Fruit fly (Drosophila melanogaster) whole organism, embryonic: ENCODE results near the gene CG5214.

Source experiments
- BtbVII ChIP-seq: fragments of 200-800 bp; sonication (Bioruptor generic); optimal IDR thresholded peaks from 3 replicates; lab custom pipeline; 2017; ENCODE audit warnings: missing biosample characterization, mild to moderate bottlenecking, missing genetic modification characterization
- CG10654 ChIP-seq: fragments of 200-800 bp; sonication (Bioruptor generic); optimal IDR thresholded peaks from 2 replicates; lab custom pipeline; 2016; ENCODE audit warnings: missing biosample characterization, missing genetic modification characterization
- CG12155 ChIP-seq: fragments of 200-800 bp; sonication (Bioruptor generic); optimal IDR thresholded peaks from 3 replicates; lab custom pipeline; 2016; ENCODE audit warnings: missing biosample characterization, missing genetic modification characterization
- CG1233 ChIP-seq: fragments of 200-800 bp; sonication (Bioruptor generic); optimal IDR thresholded peaks from 4 replicates; lab custom pipeline; 2018; ENCODE audit warnings: missing biosample characterization, mild to moderate bottlenecking, missing genetic modification characterization
- CG12391 ChIP-seq: fragments of 200-800 bp; sonication (Bioruptor generic); optimal IDR thresholded peaks from 3 replicates; lab custom pipeline; 2018; ENCODE audit warnings: missing biosample characterization, mild to moderate bottlenecking, missing genetic modification characterization, moderate library complexity
- CG13287 ChIP-seq: fragments of 200-800 bp; sonication (Bioruptor generic); IDR thresholded peaks from 2 replicates; pipeline ENCODE4 v1.3.6; 2022; ENCODE audit warnings: missing biosample characterization, missing genetic modification characterization; ENCODE audit not compliant: partially characterized antibody
- CG14667 ChIP-seq: fragments of 200-800 bp; sonication (Bioruptor generic); IDR thresholded peaks from 2 replicates; pipeline ENCODE4 v1.3.6; 2022; ENCODE audit warnings: missing biosample characterization, missing genetic modification characterization
- CG15479 ChIP-seq: fragments of 200-800 bp; sonication (Bioruptor generic); optimal IDR thresholded peaks from 3 replicates; lab custom pipeline; 2019; ENCODE audit warnings: missing biosample characterization, mild to moderate bottlenecking, missing genetic modification characterization, moderate library complexity
- CG1603 ChIP-seq: fragments of 200-800 bp; sonication (Bioruptor generic); optimal IDR thresholded peaks from 2 replicates; lab custom pipeline; 2019; ENCODE audit warnings: missing biosample characterization, mild to moderate bottlenecking, missing genetic modification characterization, moderate library complexity
- CG17361 ChIP-seq: fragments of 200-800 bp; sonication (Bioruptor generic); IDR thresholded peaks from 3 replicates; pipeline ENCODE4 v1.3.6; 2022; ENCODE audit warnings: missing biosample characterization, missing genetic modification characterization
- CG17612 ChIP-seq: fragments of 200-800 bp; sonication (Bioruptor generic); IDR thresholded peaks from 2 replicates; pipeline ENCODE4 v1.3.6; 2022; ENCODE audit warnings: missing biosample characterization, missing genetic modification characterization
- CG1792 ChIP-seq: fragments of 200-800 bp; sonication (Bioruptor generic); optimal IDR thresholded peaks from 2 replicates; lab custom pipeline; 2016; ENCODE audit warnings: missing biosample characterization, missing genetic modification characterization
- CG30431 ChIP-seq: fragments of 200-800 bp; sonication (Bioruptor generic); optimal IDR thresholded peaks from 2 replicates; lab custom pipeline; 2017; ENCODE audit warnings: missing biosample characterization, missing genetic modification characterization
- CG34422 ChIP-seq: fragments of 200-800 bp; sonication (Bioruptor generic); IDR thresholded peaks from 3 replicates; pipeline ENCODE4 v1.3.6; 2022; ENCODE audit warnings: missing biosample characterization, missing genetic modification characterization
- CG3995 ChIP-seq: fragments of 200-800 bp; sonication (Bioruptor generic); optimal IDR thresholded peaks from 3 replicates; lab custom pipeline; 2016; ENCODE audit warnings: missing biosample characterization, missing genetic modification characterization
- CG6683 ChIP-seq: fragments of 200-800 bp; sonication (Bioruptor generic); optimal IDR thresholded peaks from 2 replicates; lab custom pipeline; 2017; ENCODE audit warnings: missing biosample characterization, mild to moderate bottlenecking, missing genetic modification characterization, missing genetic modification reagents
- CG7372 ChIP-seq: fragments of 200-800 bp; sonication (Bioruptor generic); IDR thresholded peaks from 2 replicates; pipeline ENCODE4 v1.3.6; 2022; ENCODE audit warnings: missing biosample characterization, missing genetic modification characterization
- CG7928 ChIP-seq: fragments of 200-800 bp; sonication (Bioruptor generic); optimal IDR thresholded peaks from 2 replicates; lab custom pipeline; 2017; ENCODE audit warnings: missing biosample characterization, mild to moderate bottlenecking, missing genetic modification characterization
- CG8089 ChIP-seq: fragments of 200-800 bp; sonication (Bioruptor generic); optimal IDR thresholded peaks from 3 replicates; lab custom pipeline; 2016; ENCODE audit warnings: missing biosample characterization, missing genetic modification characterization
- CG8388 ChIP-seq: fragments of 200-800 bp; sonication (Bioruptor generic); optimal IDR thresholded peaks from 2 replicates; lab custom pipeline; 2019; ENCODE audit warnings: missing biosample characterization, mild to moderate bottlenecking, missing genetic modification characterization, moderate library complexity
- CG8765 ChIP-seq: fragments of 200-800 bp; sonication (Bioruptor generic); IDR thresholded peaks from 2 replicates; pipeline ENCODE4 v1.3.6; 2022; ENCODE audit warnings: missing biosample characterization, missing genetic modification characterization
- CG9609 ChIP-seq: fragments of 200-800 bp; sonication (Bioruptor generic); optimal IDR thresholded peaks from 3 replicates; lab custom pipeline; 2016; ENCODE audit warnings: missing biosample characterization, missing genetic modification characterization
- CHES-1-like ChIP-seq: fragments of 200-800 bp; sonication (Bioruptor generic); optimal IDR thresholded peaks from 2 replicates; lab custom pipeline; 2016; ENCODE audit warnings: missing biosample characterization, missing genetic modification characterization
- CrebB ChIP-seq: fragments of 200-800 bp; sonication (Bioruptor generic); optimal IDR thresholded peaks from 3 replicates; lab custom pipeline; 2018; ENCODE audit warnings: missing biosample characterization, mild to moderate bottlenecking, missing genetic modification characterization
- Dp ChIP-seq: fragments of 200-800 bp; sonication (Bioruptor generic); optimal IDR thresholded peaks from 2 replicates; lab custom pipeline; 2018; ENCODE audit warnings: missing biosample characterization, mild to moderate bottlenecking, missing genetic modification characterization, moderate library complexity
- Dref ChIP-seq: fragments of 200-800 bp; sonication (Bioruptor generic); IDR thresholded peaks from 2 replicates; pipeline ENCODE4 v1.3.6; 2022; ENCODE audit warnings: missing biosample characterization, missing genetic modification characterization
- Fer3 ChIP-seq: fragments of 200-800 bp; sonication (Bioruptor generic); optimal IDR thresholded peaks from 2 replicates; lab custom pipeline; 2018; ENCODE audit warnings: missing biosample characterization, mild to moderate bottlenecking, missing genetic modification characterization, moderate library complexity
- HmgZ ChIP-seq: fragments of 200-800 bp; sonication (Bioruptor generic); optimal IDR thresholded peaks from 2 replicates; lab custom pipeline; 2018; ENCODE audit warnings: missing biosample characterization, mild to moderate bottlenecking, missing genetic modification characterization
- Jarid2 ChIP-seq: fragments of 200-800 bp; sonication (Bioruptor generic); optimal IDR thresholded peaks from 3 replicates; lab custom pipeline; 2017; ENCODE audit warnings: mild to moderate bottlenecking, missing biosample characterization, missing genetic modification reagents, missing genetic modification characterization
- Kr ChIP-seq: fragments of 200-800 bp; sonication (Bioruptor generic); optimal IDR thresholded peaks from 2 replicates; lab custom pipeline; 2017; ENCODE audit warnings: missing biosample characterization, mild to moderate bottlenecking, missing genetic modification characterization
- Optix ChIP-seq: fragments of 200-800 bp; sonication (Bioruptor generic); IDR thresholded peaks from 3 replicates; pipeline ENCODE4 v1.3.6; 2022; ENCODE audit warnings: missing biosample characterization, missing genetic modification characterization
- Trl ChIP-seq, 3 experiments: fragments of >200 bp in 2 of 3; fragments of 200-800 bp in 1 of 3; sonication (Bioruptor generic) in 1 of 3; optimal IDR thresholded peaks; 2 replicates in 1 of 3; 3 replicates in 2 of 3; lab custom pipeline; 2016 to 2017; ENCODE audit warnings: missing biosample characterization in 1 of 3, missing genetic modification characterization in 1 of 3
- ap ChIP-seq: fragments of 200-800 bp; sonication (Bioruptor generic); IDR thresholded peaks from 2 replicates; pipeline ENCODE4 v1.3.6; 2022; ENCODE audit warnings: missing biosample characterization, missing genetic modification characterization
- ash1 ChIP-seq: fragments of 200-800 bp; sonication (Bioruptor generic); optimal IDR thresholded peaks from 2 replicates; lab custom pipeline; 2018; ENCODE audit warnings: missing biosample characterization, mild to moderate bottlenecking, missing genetic modification characterization
- bigmax ChIP-seq: fragments of 200-800 bp; sonication (Bioruptor generic); optimal IDR thresholded peaks from 2 replicates; lab custom pipeline; 2018; ENCODE audit warnings: missing biosample characterization, mild to moderate bottlenecking, missing genetic modification characterization
- cas ChIP-seq: fragments of 200-800 bp; sonication (Bioruptor generic); IDR thresholded peaks from 2 replicates; pipeline ENCODE4 v1.3.6; 2022; ENCODE audit warnings: missing biosample characterization, missing genetic modification characterization
- caup ChIP-seq: fragments of 200-800 bp; sonication (Bioruptor generic); optimal IDR thresholded peaks from 3 replicates; lab custom pipeline; 2017; ENCODE audit warnings: missing biosample characterization, mild to moderate bottlenecking, missing genetic modification characterization, moderate library complexity; ENCODE audit not compliant: severe bottlenecking
- ci ChIP-seq: fragments of 200-800 bp; sonication (Bioruptor generic); IDR thresholded peaks from 3 replicates; pipeline ENCODE4 v1.3.6; 2022; ENCODE audit warnings: missing biosample characterization, missing genetic modification characterization
- croc ChIP-seq: fragments of 200-800 bp; sonication (Bioruptor generic); conservative IDR thresholded peaks from 3 replicates; pipeline ENCODE4 v1.3.6; 2022; ENCODE audit warnings: missing biosample characterization, missing genetic modification characterization
- insv ChIP-seq, 2 experiments: fragments of 200-800 bp; sonication (Bioruptor generic); optimal IDR thresholded peaks; 3 replicates each; lab custom pipeline; 2016 to 2018; ENCODE audit warnings: missing biosample characterization in 2 of 2, missing genetic modification characterization in 2 of 2
- jigr1 ChIP-seq: fragments of 200-800 bp; sonication (Bioruptor generic); IDR thresholded peaks from 3 replicates; pipeline ENCODE4 v1.3.6; 2022; ENCODE audit warnings: missing biosample characterization, missing genetic modification characterization
- kay ChIP-seq: fragments of 200-800 bp; sonication (Bioruptor generic); optimal IDR thresholded peaks from 2 replicates; lab custom pipeline; 2016; ENCODE audit warnings: missing biosample characterization, missing genetic modification characterization
- mirr ChIP-seq: fragments of 200-800 bp; sonication (Bioruptor generic); optimal IDR thresholded peaks from 3 replicates; lab custom pipeline; 2018; ENCODE audit warnings: missing biosample characterization, mild to moderate bottlenecking, missing genetic modification characterization
- mld ChIP-seq: fragments of 200-800 bp; sonication (Bioruptor generic); IDR thresholded peaks from 3 replicates; pipeline ENCODE4 v1.3.6; 2022; ENCODE audit warnings: missing biosample characterization, missing genetic modification characterization; ENCODE audit not compliant: partially characterized antibody
- pita ChIP-seq: fragments of 200-800 bp; sonication (Bioruptor generic); optimal IDR thresholded peaks from 2 replicates; lab custom pipeline; 2017; ENCODE audit warnings: missing biosample characterization, mild to moderate bottlenecking, missing genetic modification characterization
- row ChIP-seq: fragments of 200-800 bp; sonication (Bioruptor generic); IDR thresholded peaks from 3 replicates; pipeline ENCODE4 v1.3.6; 2022; ENCODE audit warnings: missing biosample characterization, missing genetic modification characterization
- scrt ChIP-seq: fragments of 200-800 bp; sonication (Bioruptor generic); optimal IDR thresholded peaks from 2 replicates; lab custom pipeline; 2018; ENCODE audit warnings: missing biosample characterization, mild to moderate bottlenecking, missing genetic modification characterization, moderate library complexity
- so ChIP-seq: fragments of 200-800 bp; sonication (Bioruptor generic); IDR thresholded peaks from 3 replicates; pipeline ENCODE4 v1.3.6; 2022; ENCODE audit warnings: missing biosample characterization, missing genetic modification characterization
- sr ChIP-seq: fragments of 200-800 bp; sonication (Bioruptor generic); IDR thresholded peaks from 3 replicates; pipeline ENCODE4 v1.3.6; 2022; ENCODE audit warnings: missing biosample characterization, missing genetic modification characterization
- tna ChIP-seq: fragments of 200-800 bp; sonication (Bioruptor generic); IDR thresholded peaks from 2 replicates; pipeline ENCODE4 v1.3.6; 2022; ENCODE audit warnings: missing biosample characterization, missing genetic modification characterization; ENCODE audit not compliant: partially characterized antibody

Gene CG5214

dm6 chr3R:11214449-11214950 is 29.6 kb upstream of the CG5214 start, which contains the start of gene ZnT86D (continued):
- TF ChIP-seq CG8765 (GFP tag; lab: Robert Waterston, UW): no peak
- peak; percentile 75 for TF ChIP-seq CG3995 (GFP tag; lab: Kevin White, UChicago)
- peak; percentile 26 for TF ChIP-seq CG1603 (tag; lab: Kevin White, UChicago)
- peak; percentile 50 for TF ChIP-seq caup
- TF ChIP-seq Trl (optimal IDR thresholded peaks at IDR 0.05; lab: Kevin White, UChicago): no peak
- TF ChIP-seq Trl (GFP tag; optimal IDR thresholded peaks at IDR 0.05; lab: Kevin White, UChicago): no peak
- peak; percentile 69 for TF ChIP-seq CrebB (tag; lab: Kevin White, UChicago)
- TF ChIP-seq ap (GFP tag; lab: Robert Waterston, UW): no peak
- TF ChIP-seq scrt (GFP tag; lab: Kevin White, UChicago): peak; percentile 20
- no peak for TF ChIP-seq CG17612 (GFP tag; lab: Robert Waterston, UW)
- no peak for TF ChIP-seq CG30431
- TF ChIP-seq Dref (GFP tag; lab: Robert Waterston, UW): no peak
- no peak for TF ChIP-seq CG13287 (GFP tag; lab: Robert Waterston, UW)
- peak; percentile 70 for TF ChIP-seq Fer3 (tag; lab: Kevin White, UChicago)
- TF ChIP-seq Dp (GFP tag; lab: Kevin White, UChicago): peak; percentile 6
- no peak for TF ChIP-seq CG8089 (GFP tag; lab: Kevin White, UChicago)
- TF ChIP-seq croc (GFP tag; lab: Robert Waterston, UW): 0 out of 3 replicates have a peak, but pooled peaks have one; percentile 33
- TF ChIP-seq ash1 (GFP tag; lab: Kevin White, UChicago): no peak
- no peak for TF ChIP-seq BtbVII (GFP tag; lab: Kevin White, UChicago)
- no peak for TF ChIP-seq pita (GFP tag; lab: Kevin White, UChicago)
- peak; percentile 53 to 91 for TF ChIP-seq insv (GFP tag; optimal IDR thresholded peaks at IDR 0.05; lab: Kevin White, UChicago)
- TF ChIP-seq mld (GFP tag; lab: Robert Waterston, UW): no peak
- TF ChIP-seq CG9609: peak; percentile 38
- TF ChIP-seq so (GFP tag; lab: Robert Waterston, UW): no peak
- peak; percentile 39 for TF ChIP-seq CG10654 (GFP tag; lab: Kevin White, UChicago)
- peak; percentile 10 for TF ChIP-seq mirr
- peak; percentile 40 for TF ChIP-seq kay (GFP tag; lab: Kevin White, UChicago)
- no peak for TF ChIP-seq CG7372 (GFP tag; lab: Robert Waterston, UW)
- TF ChIP-seq CG12391 (tag; lab: Kevin White, UChicago): peak; percentile 75
- no peak for TF ChIP-seq sr (GFP tag; lab: Robert Waterston, UW)
- no peak for TF ChIP-seq Jarid2 (GFP tag; lab: Kevin White, UChicago)
- TF ChIP-seq Optix (GFP tag; lab: Robert Waterston, UW): no peak
- TF ChIP-seq CG6683 (GFP tag; lab: Kevin White, UChicago): peak; percentile 22
- TF ChIP-seq CHES-1-like: peak; percentile 75
- TF ChIP-seq bigmax: peak; percentile 13
- peak; percentile 74 for TF ChIP-seq HmgZ (tag; lab: Kevin White, UChicago)
- peak; percentile 58 for TF ChIP-seq CG12155
- TF ChIP-seq CG17361 (GFP tag; lab: Robert Waterston, UW): peak; percentile 84
- no peak for TF ChIP-seq Kr (GFP tag; lab: Kevin White, UChicago)
- peak; percentile 60; the same call in 2 of the 3 replicates for TF ChIP-seq CG34422
- no peak for TF ChIP-seq CG14667 (GFP tag; lab: Robert Waterston, UW)
- TF ChIP-seq cas (GFP tag; lab: Robert Waterston, UW): no peak
- no peak for TF ChIP-seq CG15479 (GFP tag; lab: Kevin White, UChicago)
- TF ChIP-seq row (GFP tag; lab: Robert Waterston, UW): peak; percentile 98
- TF ChIP-seq ci: 0 out of 3 replicates have a peak, but pooled peaks have one; percentile 55
- TF ChIP-seq tna (GFP tag; lab: Robert Waterston, UW): no peak
- TF ChIP-seq CG8388 (GFP tag; lab: Kevin White, UChicago): peak; percentile 39
- no peak for TF ChIP-seq CG7928 (GFP tag; lab: Kevin White, UChicago)
- TF ChIP-seq CG1792 (GFP tag; lab: Kevin White, UChicago): peak; percentile 45
- TF ChIP-seq jigr1: no peak
- TF ChIP-seq CG1233 (GFP tag; lab: Kevin White, UChicago): peak; percentile 46
